Fruit fly (Drosophila melanogaster): Measurements from ENCODE around the gene modSP.

modSP gene

DNA sequence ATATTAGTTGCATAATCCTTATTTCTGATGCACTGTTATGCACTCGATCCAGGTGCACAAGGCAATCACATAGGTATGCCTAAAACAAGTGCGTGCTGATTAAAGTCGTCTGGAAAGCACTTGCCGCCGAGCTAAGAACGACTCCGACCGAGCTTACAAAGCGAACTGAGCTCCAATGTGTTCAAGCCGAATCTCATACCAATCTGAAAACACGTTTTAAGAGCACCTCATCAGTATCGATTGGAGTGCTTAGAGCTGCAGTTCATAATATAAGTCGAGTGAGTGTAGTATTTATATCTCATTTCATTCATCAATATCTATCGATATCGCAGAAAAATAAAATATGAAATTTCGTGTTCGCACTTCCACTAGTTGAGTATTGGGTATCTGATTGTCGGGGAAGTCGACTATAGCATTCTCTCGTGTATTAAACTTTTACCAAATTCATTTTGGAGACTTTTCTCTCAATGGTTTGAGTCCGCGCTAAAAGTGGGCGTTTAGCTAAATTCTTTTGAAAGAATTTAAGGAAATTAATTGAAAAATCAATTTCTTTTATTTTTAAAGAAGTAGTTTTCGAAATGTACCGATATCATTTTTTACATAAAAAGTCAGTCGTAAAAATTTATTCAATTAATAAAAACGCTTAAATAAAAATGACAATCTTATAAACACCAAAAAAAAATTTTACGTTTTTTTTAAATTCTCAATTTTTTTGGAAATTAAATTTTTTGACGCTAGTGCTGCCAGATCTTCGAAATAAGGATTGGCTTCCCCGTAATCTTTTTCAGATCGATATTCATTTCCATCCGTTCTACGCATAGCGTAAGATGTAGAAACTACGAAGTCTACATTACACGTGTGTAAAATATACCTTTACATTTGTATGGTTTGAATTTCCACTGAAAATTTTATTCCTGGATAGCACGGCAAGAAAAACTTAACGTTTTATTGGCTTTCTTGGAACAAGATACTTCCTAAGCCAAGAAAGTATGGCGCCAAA, at the start of gene modSP:
Gene modSP (minus strand): TSS at position 169 of the 1,000 bp plus-strand sequence.
- TF ChIP-seq Dll (optimal IDR thresholded peaks at IDR 0.05): no peak
- no peak for TF ChIP-seq CG8478 (optimal IDR thresholded peaks at IDR 0.05)
- TF ChIP-seq EcR (GFP tag; optimal IDR thresholded peaks at IDR 0.05): no peak
- TF ChIP-seq psq (optimal IDR thresholded peaks at IDR 0.05): no peak
- no peak for TF ChIP-seq pan (optimal IDR thresholded peaks at IDR 0.05)

DNA sequence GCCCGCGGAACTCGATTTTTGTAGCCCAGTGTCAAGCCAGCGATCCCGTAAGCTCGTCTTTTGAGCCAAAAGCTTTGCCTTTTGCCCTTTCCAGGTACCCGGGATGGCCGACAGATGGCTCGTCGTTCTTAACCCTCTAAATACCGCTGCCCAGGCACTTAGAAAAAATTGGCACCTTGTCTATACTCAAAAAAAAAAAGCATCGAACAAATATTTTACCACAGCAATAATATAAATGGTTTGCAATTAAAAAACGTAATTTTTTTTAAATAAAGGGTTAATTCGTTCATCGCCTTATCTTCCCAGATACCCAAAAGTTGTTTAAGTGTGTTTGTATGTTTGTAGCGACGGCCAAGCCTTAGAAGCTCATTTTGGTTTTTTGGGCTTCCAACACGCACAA, 48.8 kb upstream of the modSP start:
- no peak for TF ChIP-seq CG8478 (optimal IDR thresholded peaks at IDR 0.05)
- TF ChIP-seq psq (optimal IDR thresholded peaks at IDR 0.05): no peak
- no peak for TF ChIP-seq pan (optimal IDR thresholded peaks at IDR 0.05)
- TF ChIP-seq EcR (GFP tag; optimal IDR thresholded peaks at IDR 0.05): no peak
- TF ChIP-seq Dll (optimal IDR thresholded peaks at IDR 0.05): no peak
- TF ChIP-seq usp (GFP tag; optimal IDR thresholded peaks at IDR 0.05): no peak

DNA sequence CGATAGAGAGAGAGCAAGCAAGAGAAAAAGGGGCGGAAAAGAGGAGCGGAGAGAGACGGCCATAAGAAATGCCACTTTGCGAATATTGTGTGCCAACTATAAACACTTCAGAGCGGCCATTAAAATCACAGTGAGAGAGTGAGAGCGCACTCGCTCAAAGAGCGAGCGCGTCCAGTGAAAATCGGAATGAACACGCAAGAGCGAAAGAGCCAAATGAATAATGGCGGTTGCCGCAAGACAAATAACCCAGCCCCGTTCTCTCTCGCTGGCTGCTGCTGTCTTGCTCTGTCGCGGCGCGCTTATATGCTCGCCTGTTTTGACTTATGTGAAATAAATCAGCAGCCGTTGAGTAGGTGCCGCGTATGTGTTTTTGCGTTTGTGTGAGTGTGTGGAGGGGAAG, 47.3 kb upstream of the modSP start:
- peak; percentile 94 for TF ChIP-seq Dll (optimal IDR thresholded peaks at IDR 0.05)
- TF ChIP-seq CG8478 (optimal IDR thresholded peaks at IDR 0.05): peak; percentile 89
- no peak for TF ChIP-seq EcR (GFP tag; optimal IDR thresholded peaks at IDR 0.05)

DNA sequence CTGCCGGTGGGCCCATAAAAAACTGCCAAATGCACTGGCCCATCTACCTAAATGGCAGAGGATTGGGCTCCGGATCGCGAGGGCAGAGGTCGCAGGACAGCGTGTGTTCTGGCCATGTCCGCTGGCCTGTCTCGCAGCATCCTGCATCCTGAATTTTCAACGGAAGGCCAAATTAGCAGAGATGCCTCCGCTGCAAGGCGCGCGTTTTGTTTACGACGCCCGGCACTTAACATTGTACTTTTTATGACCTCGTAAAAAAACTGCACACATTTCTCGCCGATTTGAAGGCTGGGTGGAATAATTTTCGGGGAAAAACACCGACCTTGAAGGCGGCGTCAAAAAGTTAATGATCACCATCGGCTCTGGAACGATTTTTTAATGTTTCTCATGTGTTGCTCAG, 45.5 kb upstream of the modSP start:
- TF ChIP-seq CG8478 (optimal IDR thresholded peaks at IDR 0.05) (no peak), EcR (GFP tag; optimal IDR thresholded peaks at IDR 0.05) (no peak), pan (optimal IDR thresholded peaks at IDR 0.05) (no peak), Dll (optimal IDR thresholded peaks at IDR 0.05) (no peak), usp (GFP tag; optimal IDR thresholded peaks at IDR 0.05) (no peak), psq (optimal IDR thresholded peaks at IDR 0.05) (no peak)

DNA sequence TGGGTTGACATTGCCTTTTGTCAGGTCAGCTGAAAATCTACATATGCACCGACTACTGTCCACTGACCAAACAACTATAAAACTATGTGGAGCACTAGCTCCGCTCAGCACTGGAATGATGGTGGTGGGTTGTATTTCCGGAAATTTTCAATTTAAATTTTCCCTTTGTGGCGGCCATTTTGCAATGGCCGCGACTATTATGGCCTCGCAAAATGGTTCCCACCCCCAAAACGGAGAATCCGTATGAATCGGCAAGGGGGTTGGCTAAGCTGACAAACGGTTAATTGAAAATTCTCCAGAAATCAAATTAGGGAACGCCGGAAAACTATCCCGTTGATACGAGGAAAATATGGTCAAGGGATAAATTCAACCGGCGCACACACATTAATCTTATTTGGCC, 27.4 kb upstream of the modSP start:
- no peak for TF ChIP-seq usp (GFP tag; optimal IDR thresholded peaks at IDR 0.05)
- TF ChIP-seq EcR (GFP tag; optimal IDR thresholded peaks at IDR 0.05): no peak
- no peak for TF ChIP-seq pan (optimal IDR thresholded peaks at IDR 0.05)
- TF ChIP-seq CG8478 (optimal IDR thresholded peaks at IDR 0.05): no peak
- TF ChIP-seq Dll (optimal IDR thresholded peaks at IDR 0.05): no peak
- TF ChIP-seq psq (optimal IDR thresholded peaks at IDR 0.05): no peak

DNA sequence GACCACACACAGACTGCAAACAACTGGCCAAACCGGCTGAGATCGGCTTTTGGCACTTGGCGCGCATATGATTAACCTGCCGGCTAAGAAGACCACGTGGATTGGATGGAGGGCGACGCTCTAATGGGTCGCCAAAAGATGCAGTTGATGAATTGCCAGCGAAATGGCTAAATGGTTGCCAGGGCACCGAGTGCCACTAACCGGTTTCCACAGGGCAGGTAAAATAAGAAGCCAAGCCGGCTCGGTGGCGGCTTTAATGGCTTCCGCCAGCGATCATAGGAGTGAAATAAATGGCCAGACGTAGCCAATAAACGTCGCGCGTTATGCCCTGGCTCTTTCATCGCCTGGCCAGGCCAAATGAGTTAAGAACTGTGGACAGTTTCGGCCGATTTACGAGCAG, 22.5 kb upstream of the modSP start:
- no peak for TF ChIP-seq pan (optimal IDR thresholded peaks at IDR 0.05)
- TF ChIP-seq EcR (GFP tag; optimal IDR thresholded peaks at IDR 0.05): no peak
- no peak for TF ChIP-seq psq (optimal IDR thresholded peaks at IDR 0.05)
- no peak for TF ChIP-seq CG8478 (optimal IDR thresholded peaks at IDR 0.05)
- no peak for TF ChIP-seq Dll (optimal IDR thresholded peaks at IDR 0.05)
- TF ChIP-seq usp (GFP tag; optimal IDR thresholded peaks at IDR 0.05): no peak

DNA sequence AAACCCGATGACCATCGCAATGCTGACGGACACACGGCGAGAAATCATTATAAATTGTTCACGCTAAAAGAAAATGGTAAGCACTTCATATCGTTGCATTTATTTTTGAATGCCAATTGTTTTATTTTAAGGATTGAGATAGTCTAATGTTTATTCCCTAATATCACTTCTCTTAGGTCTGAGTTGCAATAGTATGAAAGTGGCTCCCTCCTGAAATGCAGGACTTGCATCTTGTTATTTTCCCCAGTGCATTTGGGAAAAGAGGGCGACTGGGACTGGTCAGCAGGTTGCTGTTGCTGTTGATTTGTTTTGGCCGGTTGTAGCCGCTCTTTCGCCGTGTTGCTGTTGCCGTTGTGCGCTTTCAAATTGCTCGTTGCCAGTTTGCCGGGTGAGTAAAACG, 21.1 kb upstream of the modSP start:
- TF ChIP-seq pan (optimal IDR thresholded peaks at IDR 0.05) (no peak), Dll (optimal IDR thresholded peaks at IDR 0.05) (no peak), CG8478 (optimal IDR thresholded peaks at IDR 0.05) (no peak), psq (optimal IDR thresholded peaks at IDR 0.05) (no peak), usp (GFP tag; optimal IDR thresholded peaks at IDR 0.05) (no peak), EcR (GFP tag; optimal IDR thresholded peaks at IDR 0.05) (no peak)

DNA sequence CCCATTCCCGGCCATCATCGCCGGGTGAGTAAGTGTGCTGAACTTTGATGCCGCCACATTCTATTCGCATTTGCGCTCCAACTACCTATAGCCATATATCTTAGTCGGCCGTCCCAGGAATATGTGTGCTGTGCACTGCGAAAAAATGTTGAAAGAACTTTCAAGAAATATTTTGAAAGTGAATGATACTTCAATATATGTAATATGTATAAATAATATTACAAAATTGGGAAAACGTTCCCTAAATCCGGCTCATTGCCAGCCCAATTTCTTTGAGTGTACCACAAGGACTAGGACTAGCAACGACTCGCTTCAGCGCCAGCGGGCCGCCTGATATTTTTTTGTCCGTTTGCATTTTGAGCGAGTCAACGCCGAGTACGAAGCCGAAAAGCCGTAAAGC, 17.7 kb upstream of the modSP start:
- TF ChIP-seq usp (GFP tag; optimal IDR thresholded peaks at IDR 0.05) (no peak), Dll (optimal IDR thresholded peaks at IDR 0.05) (no peak), pan (optimal IDR thresholded peaks at IDR 0.05) (no peak), psq (optimal IDR thresholded peaks at IDR 0.05) (no peak), CG8478 (optimal IDR thresholded peaks at IDR 0.05) (no peak), EcR (GFP tag; optimal IDR thresholded peaks at IDR 0.05) (no peak)

DNA sequence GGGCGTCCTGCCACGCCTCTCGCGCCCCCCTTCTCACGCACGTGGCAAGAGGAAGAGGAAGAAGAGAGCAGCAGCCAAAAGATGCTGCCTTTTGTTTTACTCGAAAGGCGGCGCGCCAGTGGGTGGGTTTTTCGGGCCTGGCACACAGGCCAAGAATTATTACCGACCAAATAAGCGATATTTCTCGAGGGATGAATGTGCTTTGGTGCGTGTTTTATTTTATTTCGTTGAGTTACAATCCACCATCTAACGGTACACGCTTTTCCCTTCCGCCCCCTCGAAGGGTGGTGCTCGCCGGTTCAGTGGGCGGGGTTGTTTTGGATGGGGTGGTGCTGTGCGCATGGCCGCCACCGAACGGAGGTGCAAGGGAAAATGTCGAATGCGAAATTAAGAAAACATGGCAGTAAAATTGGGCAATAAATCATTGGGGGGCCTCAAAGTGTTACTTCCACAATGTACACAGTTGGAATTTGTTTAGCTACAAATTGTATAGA, 16.8 kb upstream of the modSP start:
- TF ChIP-seq CG8478 (optimal IDR thresholded peaks at IDR 0.05) (no peak), psq (optimal IDR thresholded peaks at IDR 0.05) (no peak), pan (optimal IDR thresholded peaks at IDR 0.05) (no peak), EcR (GFP tag; optimal IDR thresholded peaks at IDR 0.05) (no peak), Dll (optimal IDR thresholded peaks at IDR 0.05) (no peak), usp (GFP tag; optimal IDR thresholded peaks at IDR 0.05) (no peak)

DNA sequence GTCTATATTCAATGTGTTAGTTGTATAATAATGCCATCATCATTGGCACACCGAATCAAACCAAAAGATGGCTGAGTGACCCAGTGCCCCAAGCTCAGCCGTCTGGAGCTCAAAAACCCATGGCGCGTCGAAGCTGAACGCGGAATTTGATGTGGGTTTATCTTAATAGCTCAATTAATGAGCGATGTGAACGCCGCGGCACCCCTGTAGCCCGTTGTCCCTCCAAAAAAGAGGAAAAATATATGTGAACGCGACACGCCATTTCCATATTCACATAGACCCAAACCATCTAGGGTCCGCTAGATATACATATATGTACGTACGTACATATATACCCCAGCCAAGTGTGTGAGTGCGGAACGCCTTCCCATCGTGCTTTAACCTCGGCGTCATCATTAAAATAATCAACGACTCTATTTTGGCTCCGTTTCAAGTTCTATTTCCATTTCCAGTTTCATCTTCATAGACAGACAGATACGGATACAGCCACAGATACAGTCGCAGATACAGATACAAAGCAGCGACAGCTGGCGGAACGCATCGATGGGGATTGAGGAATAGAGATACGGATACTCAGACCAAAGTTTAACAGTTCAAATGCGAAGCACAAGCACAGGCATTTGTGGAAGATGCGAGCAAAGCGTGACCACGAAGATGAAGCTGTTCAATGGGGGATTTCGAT, 8.8 kb upstream of the modSP start:
- TF ChIP-seq EcR (GFP tag; optimal IDR thresholded peaks at IDR 0.05) (no peak), psq (optimal IDR thresholded peaks at IDR 0.05) (no peak), usp (GFP tag; optimal IDR thresholded peaks at IDR 0.05) (no peak), CG8478 (optimal IDR thresholded peaks at IDR 0.05) (no peak), Dll (optimal IDR thresholded peaks at IDR 0.05) (no peak), pan (optimal IDR thresholded peaks at IDR 0.05) (no peak)

DNA sequence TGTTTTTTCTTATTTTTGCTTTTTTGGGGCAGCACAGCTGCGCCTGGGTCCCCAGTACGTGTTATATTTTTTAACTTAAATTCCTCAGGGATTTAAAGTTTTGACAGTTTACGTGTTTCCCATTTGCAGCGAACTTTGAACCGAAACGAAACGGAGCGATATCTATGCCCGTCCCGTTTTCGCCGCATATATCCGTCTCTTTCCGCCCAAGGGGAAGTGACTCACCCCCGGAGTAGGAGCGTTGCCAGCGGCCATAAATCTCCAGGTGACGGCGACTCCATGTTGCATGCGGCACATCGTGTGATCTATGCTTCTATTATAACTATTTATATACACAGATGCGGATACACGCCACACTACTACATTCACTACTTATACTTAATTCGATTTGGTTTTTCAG, 6.2 kb upstream of the modSP start:
- TF ChIP-seq usp (GFP tag; optimal IDR thresholded peaks at IDR 0.05) (no peak), psq (optimal IDR thresholded peaks at IDR 0.05) (no peak), CG8478 (optimal IDR thresholded peaks at IDR 0.05) (no peak), Dll (optimal IDR thresholded peaks at IDR 0.05) (no peak), pan (optimal IDR thresholded peaks at IDR 0.05) (no peak), EcR (GFP tag; optimal IDR thresholded peaks at IDR 0.05) (no peak)

DNA sequence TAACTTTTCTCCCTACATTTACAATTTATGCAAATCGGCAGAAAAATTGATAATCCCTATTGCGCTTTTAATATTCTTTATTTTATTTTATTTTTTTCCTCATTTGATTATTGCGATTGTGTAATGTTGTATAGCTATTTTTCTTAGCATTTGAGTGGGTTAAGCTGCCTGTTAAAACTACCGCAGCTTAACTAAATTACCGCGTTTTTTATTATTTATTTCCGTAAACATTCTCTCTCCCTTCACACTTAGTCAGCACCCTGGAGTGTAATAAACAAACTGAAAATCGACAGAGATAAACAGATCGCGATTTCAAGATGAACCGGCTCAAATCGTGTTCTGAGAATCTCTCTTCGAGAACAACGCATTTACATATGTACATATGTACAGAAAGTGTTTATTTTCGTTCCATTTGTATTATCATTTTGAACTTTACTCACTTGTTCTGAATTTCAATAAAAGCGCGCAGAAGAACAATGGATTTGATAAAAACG, 415 bp downstream of the modSP start:
- TF ChIP-seq psq (optimal IDR thresholded peaks at IDR 0.05) (no peak), pan (optimal IDR thresholded peaks at IDR 0.05) (no peak), Dll (optimal IDR thresholded peaks at IDR 0.05) (no peak), EcR (GFP tag; optimal IDR thresholded peaks at IDR 0.05) (no peak), usp (GFP tag; optimal IDR thresholded peaks at IDR 0.05) (no peak), CG8478 (optimal IDR thresholded peaks at IDR 0.05) (no peak)
